Worm (Caenorhabditis elegans): ENCODE data around the gene Y39B6A.43.

Gene Y39B6A.43

ce11 chrV:19000542-19000941 lies 32.9 kb upstream of the Y39B6A.43 start:
- TF ChIP-seq lin-11 (tag; optimal IDR thresholded peaks at IDR 0.05) (no peak), ama-1 (optimal IDR thresholded peaks at IDR 0.05) (no peak), nhr-21 (tag; optimal IDR thresholded peaks at IDR 0.05) (no peak), snpc-4 (tag; optimal IDR thresholded peaks at IDR 0.05) (no peak), nhr-237 (tag; optimal IDR thresholded peaks at IDR 0.05) (no peak), ceh-82 (tag; optimal IDR thresholded peaks at IDR 0.05) (no peak), nhr-10 (tag; optimal IDR thresholded peaks at IDR 0.05) (no peak), sma-3 (GFP tag; optimal IDR thresholded peaks at IDR 0.05) (no peak), zag-1 (tag; optimal IDR thresholded peaks at IDR 0.05) (no peak), unc-39 (tag; optimal IDR thresholded peaks at IDR 0.05) (no peak), nhr-11 (tag; optimal IDR thresholded peaks at IDR 0.05) (no peak), ceh-16 (tag; optimal IDR thresholded peaks at IDR 0.05) (no peak), lin-39 (tag; optimal IDR thresholded peaks at IDR 0.05) (no peak), skn-1 (tag; optimal IDR thresholded peaks at IDR 0.05) (no peak), nhr-23 (tag; optimal IDR thresholded peaks at IDR 0.05) (no peak), lsy-2 (tag; optimal IDR thresholded peaks at IDR 0.05) (no peak), mbf-1 (tag; optimal IDR thresholded peaks at IDR 0.05) (no peak), elt-1 (tag; optimal IDR thresholded peaks at IDR 0.05) (no peak)

DNA sequence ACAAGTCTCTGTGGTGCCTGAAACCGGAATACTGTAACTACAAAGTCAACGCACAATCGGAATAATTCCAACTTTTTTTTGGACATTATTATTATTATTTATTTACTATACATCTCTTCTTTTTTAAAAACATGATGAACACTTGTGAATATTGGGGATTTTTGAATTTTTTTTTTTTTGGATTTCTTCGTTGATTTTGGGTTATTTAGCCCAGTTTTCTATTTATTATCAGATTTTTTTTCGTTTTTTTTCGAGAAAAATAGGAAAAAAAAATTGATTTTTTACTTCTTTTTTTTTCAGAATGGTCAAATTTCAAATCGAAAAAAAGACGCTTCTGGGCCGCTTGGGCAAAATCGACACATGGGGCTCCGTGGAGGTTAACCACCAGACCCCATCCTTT lies 30.4 kb upstream of the Y39B6A.43 start, which contains the start of gene tgt-2:
TSS of gene tgt-2 (plus strand) at position 301 of the 400 bp plus-strand sequence.
- TF ChIP-seq peb-1 (tag; optimal IDR thresholded peaks at IDR 0.05) (no peak), C34F6.9 (tag; optimal IDR thresholded peaks at IDR 0.05) (no peak), snpc-4 (tag; optimal IDR thresholded peaks at IDR 0.05) (no peak), aly-2 (tag; optimal IDR thresholded peaks at IDR 0.05) (no peak), lin-11 (tag; optimal IDR thresholded peaks at IDR 0.05) (no peak), zag-1 (tag; optimal IDR thresholded peaks at IDR 0.05) (no peak), unc-62 (GFP tag; optimal IDR thresholded peaks at IDR 0.05) (no peak), nhr-12 (tag; optimal IDR thresholded peaks at IDR 0.05) (no peak), blmp-1 (tag; optimal IDR thresholded peaks at IDR 0.05; ENCODE audit: insufficient read depth) (no peak), R02D3.7 (tag; optimal IDR thresholded peaks at IDR 0.05) (no peak), ztf-4 (tag; optimal IDR thresholded peaks at IDR 0.05) (no peak)

- TF ChIP-seq Y55F3AM.14 (GFP tag; optimal IDR thresholded peaks at IDR 0.05) (no peak), nhr-129 (tag; optimal IDR thresholded peaks at IDR 0.05) (no peak), gmeb-1 (tag; optimal IDR thresholded peaks at IDR 0.05) (no peak), dmd-4 (tag; optimal IDR thresholded peaks at IDR 0.05) (no peak), peb-1 (tag; optimal IDR thresholded peaks at IDR 0.05) (no peak), nhr-237 (tag; optimal IDR thresholded peaks at IDR 0.05) (no peak), lin-13 (GFP tag; optimal IDR thresholded peaks at IDR 0.05) (no peak), ceh-16 (tag; optimal IDR thresholded peaks at IDR 0.05) (no peak), zag-1 (tag; optimal IDR thresholded peaks at IDR 0.05) (no peak), lin-39 (tag; optimal IDR thresholded peaks at IDR 0.05) (no peak), nhr-23 (tag; optimal IDR thresholded peaks at IDR 0.05) (no peak), aly-2 (tag; optimal IDR thresholded peaks at IDR 0.05) (no peak), sma-3 (GFP tag; optimal IDR thresholded peaks at IDR 0.05) (no peak), lsy-2 (tag; optimal IDR thresholded peaks at IDR 0.05) (no peak), ztf-4 (tag; optimal IDR thresholded peaks at IDR 0.05) (no peak), ZK546.5 (tag; optimal IDR thresholded peaks at IDR 0.05) (no peak), nhr-11 (tag; optimal IDR thresholded peaks at IDR 0.05) (no peak), sma-9 (GFP tag; optimal IDR thresholded peaks at IDR 0.05) (no peak), sma-9 (tag; optimal IDR thresholded peaks at IDR 0.05) (no peak), skn-1 (tag; optimal IDR thresholded peaks at IDR 0.05) (no peak)
Measured at ce11 chrV:18993535-18993990, 25.9 kb upstream of the Y39B6A.43 start, which contains the start of gene gtf-2F2. Gene gtf-2F2, plus strand, starts transcription at chrV:18993940.

DNA sequence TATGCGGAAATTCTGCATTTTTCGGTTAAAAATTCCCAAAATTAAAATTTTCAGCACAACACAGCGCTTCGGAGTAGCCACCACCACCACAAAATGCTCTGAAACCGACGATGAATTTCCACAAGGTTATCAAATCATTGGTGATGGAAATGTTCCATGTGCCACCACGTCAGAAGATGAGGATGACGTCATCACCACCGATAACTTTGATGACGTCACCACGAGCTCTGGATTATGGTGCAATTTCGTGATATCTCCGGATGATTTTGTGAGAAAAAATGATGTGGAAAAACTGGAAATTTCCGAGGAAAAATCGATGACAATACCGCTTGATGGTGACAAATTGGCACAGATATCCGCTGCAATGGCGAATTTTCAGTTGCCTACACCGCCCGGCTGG lies 25.4 kb upstream of the Y39B6A.43 start:
- TF ChIP-seq lsy-2 (tag; optimal IDR thresholded peaks at IDR 0.05) (no peak), nhr-25 (tag; optimal IDR thresholded peaks at IDR 0.05) (no peak), mbf-1 (tag; optimal IDR thresholded peaks at IDR 0.05) (no peak), lin-39 (tag; optimal IDR thresholded peaks at IDR 0.05) (no peak), ztf-11 (tag; optimal IDR thresholded peaks at IDR 0.05) (no peak), mab-5 (tag; optimal IDR thresholded peaks at IDR 0.05) (no peak), sma-9 (GFP tag; optimal IDR thresholded peaks at IDR 0.05) (no peak), sma-9 (tag; optimal IDR thresholded peaks at IDR 0.05) (no peak), ceh-82 (tag; optimal IDR thresholded peaks at IDR 0.05) (no peak), crh-2 (tag; optimal IDR thresholded peaks at IDR 0.05) (no peak), skn-1 (tag; optimal IDR thresholded peaks at IDR 0.05) (no peak), peb-1 (tag; optimal IDR thresholded peaks at IDR 0.05) (no peak), alr-1 (tag; optimal IDR thresholded peaks at IDR 0.05) (no peak), snpc-4 (tag; optimal IDR thresholded peaks at IDR 0.05) (no peak), ama-1 (optimal IDR thresholded peaks at IDR 0.05) (no peak), lin-13 (GFP tag; optimal IDR thresholded peaks at IDR 0.05) (no peak), lin-11 (tag; optimal IDR thresholded peaks at IDR 0.05) (no peak)

All from whole organism, L2 larva.